Worm (Caenorhabditis elegans): Measurements from ENCODE around the gene C11G10.1.

The C11G10.1 gene

ce11 chrX:15200720-15201119 is 42.2 kb upstream of the C11G10.1 start (continued):
- peak in 1 of 2 experiments; percentile 81 for TF ChIP-seq unc-62 (GFP tag; optimal IDR thresholded peaks at IDR 0.05 in 1 of 2)
- TF ChIP-seq unc-62 (tag; optimal IDR thresholded peaks at IDR 0.05) = no peak
- TF ChIP-seq nhr-76 (tag; optimal IDR thresholded peaks at IDR 0.05) = no peak
- no peak for TF ChIP-seq pqm-1 (tag; optimal IDR thresholded peaks at IDR 0.05)
- TF ChIP-seq aha-1 (tag) = no peak
- TF ChIP-seq nhr-28 (tag; optimal IDR thresholded peaks at IDR 0.05) = peak; percentile 54
- no peak for TF ChIP-seq hlh-11 (tag; optimal IDR thresholded peaks at IDR 0.05)
- peak; percentile 89 for TF ChIP-seq dmd-9 (GFP tag; IDR thresholded peaks at IDR 0.05)
- TF ChIP-seq dpl-1 (GFP tag; optimal IDR thresholded peaks at IDR 0.05) = peak; percentile 17

- no peak for TF ChIP-seq dpl-1 (GFP tag; optimal IDR thresholded peaks at IDR 0.05)
- no peak for TF ChIP-seq nhr-10 (tag; optimal IDR thresholded peaks at IDR 0.05)
- TF ChIP-seq ctbp-1 (GFP tag; IDR thresholded peaks at IDR 0.05) = 0 out of 2 replicates have a peak, but pooled peaks have one; percentile 31
- no peak for TF ChIP-seq lin-13 (GFP tag; optimal IDR thresholded peaks at IDR 0.05)
- no peak for TF ChIP-seq arid-1 (GFP tag; conservative IDR thresholded peaks at IDR 0.05)
- TF ChIP-seq pha-4 (GFP tag; IDR thresholded peaks at IDR 0.05) = no peak
- TF ChIP-seq pha-4 (tag; optimal IDR thresholded peaks at IDR 0.05) = no peak
- TF ChIP-seq fkh-10 (GFP tag; optimal IDR thresholded peaks at IDR 0.05) = peak; percentile 49
- peak; percentile 13 for TF ChIP-seq ces-1 (GFP tag; optimal IDR thresholded peaks at IDR 0.05)
- TF ChIP-seq zip-2 (tag; optimal IDR thresholded peaks at IDR 0.05) = no peak
- no peak for TF ChIP-seq mdt-29 (GFP tag; IDR thresholded peaks at IDR 0.05)
Observed at ce11 chrX:15200146-15200545, 41.6 kb upstream of the C11G10.1 start.

- TF ChIP-seq duxl-1 (tag; optimal IDR thresholded peaks at IDR 0.05; ENCODE audit: poor library complexity) (no peak), zfp-2 (tag; optimal IDR thresholded peaks at IDR 0.05) (no peak), pqm-1 (tag; optimal IDR thresholded peaks at IDR 0.05) (no peak), unc-62 (GFP tag; optimal IDR thresholded peaks at IDR 0.05 in 1 of 2) (peak in 1 of 2 experiments; percentile 25), unc-62 (tag; optimal IDR thresholded peaks at IDR 0.05) (no peak), ces-1 (GFP tag; optimal IDR thresholded peaks at IDR 0.05) (no peak), aly-2 (tag; optimal IDR thresholded peaks at IDR 0.05) (no peak), lin-13 (GFP tag; optimal IDR thresholded peaks at IDR 0.05) (no peak)
Observed at ce11 chrX:15199052-15199451, 40.5 kb upstream of the C11G10.1 start, which contains the start of gene snt-7. Gene snt-7 (minus strand): TSS chrX:15199152.

- TF ChIP-seq pha-4 (GFP tag; IDR thresholded peaks at IDR 0.05) (no peak), pha-4 (tag; optimal IDR thresholded peaks at IDR 0.05) (no peak), saeg-2 (GFP tag; IDR thresholded peaks at IDR 0.05) (no peak), ZK337.2 (GFP tag; IDR thresholded peaks at IDR 0.05) (no peak), unc-62 (GFP tag; optimal IDR thresholded peaks at IDR 0.05 in 1 of 2) (peak in 1 of 2 experiments; percentile 12), unc-62 (tag; optimal IDR thresholded peaks at IDR 0.05) (no peak)
Observed at ce11 chrX:15194283-15194682, 35.7 kb upstream of the C11G10.1 start, which contains the start of gene phat-6. Gene phat-6 (minus strand): TSS chrX:15194383.

ce11 chrX:15191370-15191769 is 32.8 kb upstream of the C11G10.1 start:
- TF ChIP-seq hlh-11 (tag; optimal IDR thresholded peaks at IDR 0.05) = peak; percentile 30
- TF ChIP-seq unc-62 (GFP tag; optimal IDR thresholded peaks at IDR 0.05 in 1 of 2) = peak in 1 of 2 experiments; percentile 65
- TF ChIP-seq unc-62 (tag; optimal IDR thresholded peaks at IDR 0.05) = no peak
- no peak for TF ChIP-seq zfp-3 (GFP tag; conservative IDR thresholded peaks at IDR 0.05)
- no peak for TF ChIP-seq Y5F2A.4 (GFP tag; optimal IDR thresholded peaks at IDR 0.05)
- TF ChIP-seq lsy-2 (tag; optimal IDR thresholded peaks at IDR 0.05) = peak in 1 of 2 experiments; percentile 5
- peak; percentile 11 for TF ChIP-seq mep-1 (tag; optimal IDR thresholded peaks at IDR 0.05)
- TF ChIP-seq daf-16 (GFP tag; optimal IDR thresholded peaks at IDR 0.05) = peak in 1 of 2 experiments; percentile 27
- no peak for TF ChIP-seq daf-16 (tag; optimal IDR thresholded peaks at IDR 0.05)

ce11 chrX:15189823-15190222 is 31.3 kb upstream of the C11G10.1 start, which contains the start of gene T10B10.4:
Gene T10B10.4 (plus strand): TSS chrX:15190123.
- TF ChIP-seq tra-1 (GFP tag; IDR thresholded peaks at IDR 0.05) (0 out of 2 replicates have a peak, but pooled peaks have one; percentile 19), pha-4 (GFP tag; IDR thresholded peaks at IDR 0.05) (peak; percentile 15; the same call in 1 of the 2 replicates), pha-4 (tag; optimal IDR thresholded peaks at IDR 0.05) (no peak), php-3 (GFP tag; IDR thresholded peaks at IDR 0.05) (no peak), ztf-11 (tag; optimal IDR thresholded peaks at IDR 0.05) (no peak), F10B5.3 (tag; optimal IDR thresholded peaks at IDR 0.05) (no peak), Y48G9A.11 (GFP tag; IDR thresholded peaks at IDR 0.05) (no peak), mdl-1 (tag; optimal IDR thresholded peaks at IDR 0.05) (no peak), set-16 (GFP tag; IDR thresholded peaks at IDR 0.05) (peak; percentile 41), lin-29 (GFP tag; IDR thresholded peaks at IDR 0.05) (no peak)
